Fruit fly (Drosophila melanogaster) whole organism, embryonic: ENCODE results near the gene CG14367.

ENCODE experiments used
- Atf6 ChIP-seq: fragments of 200-800 bp; sonication (Bioruptor generic); IDR thresholded peaks from 2 replicates; pipeline ENCODE4 v1.3.6; 2022; ENCODE audit warnings: missing biosample characterization, missing genetic modification characterization
- CG11560 ChIP-seq: fragments of 200-800 bp; sonication (Bioruptor generic); IDR thresholded peaks from 3 replicates; pipeline ENCODE4 v1.3.6; 2022; ENCODE audit warnings: missing biosample characterization, missing genetic modification characterization
- CG13123 ChIP-seq: fragments of 200-800 bp; sonication (Bioruptor generic); optimal IDR thresholded peaks from 2 replicates; lab custom pipeline; 2016; ENCODE audit warnings: missing biosample characterization, missing genetic modification characterization
- CG13296 ChIP-seq: fragments of 200-800 bp; sonication (Bioruptor generic); optimal IDR thresholded peaks from 3 replicates; lab custom pipeline; 2018; ENCODE audit warnings: missing biosample characterization, mild to moderate bottlenecking, missing genetic modification characterization
- CG14014 ChIP-seq: fragments of 200-800 bp; sonication (Bioruptor generic); IDR thresholded peaks from 2 replicates; pipeline ENCODE4 v1.3.6; 2022; ENCODE audit warnings: missing biosample characterization, missing genetic modification characterization
- CG1647 ChIP-seq: fragments of 200-800 bp; sonication (Bioruptor generic); optimal IDR thresholded peaks from 3 replicates; lab custom pipeline; 2016; ENCODE audit warnings: missing biosample characterization, missing genetic modification characterization
- CG16779 ChIP-seq: fragments of 200-800 bp; sonication (Bioruptor generic); IDR thresholded peaks from 2 replicates; pipeline ENCODE4 v1.3.6; 2022; ENCODE audit warnings: missing biosample characterization, missing genetic modification characterization
- CG17359 ChIP-seq: fragments of 200-800 bp; sonication (Bioruptor generic); optimal IDR thresholded peaks from 3 replicates; lab custom pipeline; 2018; ENCODE audit warnings: missing biosample characterization, mild to moderate bottlenecking, missing genetic modification characterization, moderate library complexity
- CG17361 ChIP-seq: fragments of 200-800 bp; sonication (Bioruptor generic); IDR thresholded peaks from 3 replicates; pipeline ENCODE4 v1.3.6; 2022; ENCODE audit warnings: missing biosample characterization, missing genetic modification characterization
- CG17829 ChIP-seq: fragments of 200-800 bp; optimal IDR thresholded peaks from 2 replicates; lab custom pipeline; 2019; ENCODE audit warnings: missing biosample characterization, mild to moderate bottlenecking, missing genetic modification characterization, moderate library complexity
- CG2116 ChIP-seq: fragments of 200-800 bp; sonication (Bioruptor generic); optimal IDR thresholded peaks from 3 replicates; lab custom pipeline; 2018; ENCODE audit warnings: missing biosample characterization, mild to moderate bottlenecking, missing genetic modification characterization
- CG30431 ChIP-seq: fragments of 200-800 bp; sonication (Bioruptor generic); optimal IDR thresholded peaks from 2 replicates; lab custom pipeline; 2017; ENCODE audit warnings: missing biosample characterization, missing genetic modification characterization
- CG3163 ChIP-seq: fragments of 200-800 bp; sonication (Bioruptor generic); optimal IDR thresholded peaks from 3 replicates; lab custom pipeline; 2016; ENCODE audit warnings: missing biosample characterization, missing genetic modification characterization
- CG3995 ChIP-seq: fragments of 200-800 bp; sonication (Bioruptor generic); optimal IDR thresholded peaks from 3 replicates; lab custom pipeline; 2016; ENCODE audit warnings: missing biosample characterization, missing genetic modification characterization
- CG4282 ChIP-seq: fragments of 200-800 bp; sonication (Bioruptor generic); optimal IDR thresholded peaks from 2 replicates; lab custom pipeline; 2016; ENCODE audit warnings: missing biosample characterization, missing genetic modification characterization
- CG4328 ChIP-seq: fragments of 200-800 bp; sonication (Bioruptor generic); optimal IDR thresholded peaks from 3 replicates; lab custom pipeline; 2017; ENCODE audit warnings: missing biosample characterization, missing genetic modification reagents, missing genetic modification characterization
- CG4404 ChIP-seq: fragments of 200-800 bp; sonication (Bioruptor generic); IDR thresholded peaks from 2 replicates; pipeline ENCODE4 v1.3.6; 2022; ENCODE audit warnings: missing biosample characterization, missing genetic modification characterization
- CG5180 ChIP-seq: fragments of 200-800 bp; sonication (Bioruptor generic); optimal IDR thresholded peaks from 3 replicates; lab custom pipeline; 2017; ENCODE audit warnings: missing biosample characterization, missing genetic modification characterization, mild to moderate bottlenecking, moderate library complexity, missing genetic modification reagents
- CG7963 ChIP-seq: fragments of 200-800 bp; sonication (Bioruptor generic); IDR thresholded peaks from 3 replicates; pipeline ENCODE4 v1.3.6; 2022; ENCODE audit warnings: missing biosample characterization, missing genetic modification characterization; ENCODE audit not compliant: partially characterized antibody
- Dfd ChIP-seq, 2 experiments: fragments of >200 bp; optimal IDR thresholded peaks; 2 replicates each; lab custom pipeline; 2017; ENCODE audit warnings: missing biosample characterization in 2 of 2, missing genetic modification characterization in 2 of 2
- Dip2 ChIP-seq: fragments of 200-800 bp; sonication (Bioruptor generic); IDR thresholded peaks from 2 replicates; pipeline ENCODE4 v1.3.6; 2022; ENCODE audit warnings: missing biosample characterization, missing genetic modification characterization
- Dp ChIP-seq: fragments of 200-800 bp; sonication (Bioruptor generic); optimal IDR thresholded peaks from 2 replicates; lab custom pipeline; 2018; ENCODE audit warnings: missing biosample characterization, mild to moderate bottlenecking, missing genetic modification characterization, moderate library complexity
- Fer3 ChIP-seq: fragments of 200-800 bp; sonication (Bioruptor generic); optimal IDR thresholded peaks from 2 replicates; lab custom pipeline; 2018; ENCODE audit warnings: missing biosample characterization, mild to moderate bottlenecking, missing genetic modification characterization, moderate library complexity
- Hand ChIP-seq: fragments of 200-800 bp; sonication (Bioruptor generic); optimal IDR thresholded peaks from 2 replicates; lab custom pipeline; 2017; ENCODE audit warnings: mild to moderate bottlenecking, missing biosample characterization, missing genetic modification reagents, missing genetic modification characterization
- Hey ChIP-seq: fragments of 200-800 bp; sonication (Bioruptor generic); optimal IDR thresholded peaks from 3 replicates; lab custom pipeline; 2018; ENCODE audit warnings: missing biosample characterization, mild to moderate bottlenecking, missing genetic modification characterization
- MESR4 ChIP-seq: fragments of 200-800 bp; sonication (Bioruptor generic); optimal IDR thresholded peaks from 2 replicates; lab custom pipeline; 2018; ENCODE audit warnings: missing biosample characterization, mild to moderate bottlenecking, missing genetic modification characterization, moderate library complexity
- Meics ChIP-seq: fragments of 200-800 bp; sonication (Bioruptor generic); optimal IDR thresholded peaks from 2 replicates; lab custom pipeline; 2017; ENCODE audit warnings: missing biosample characterization, mild to moderate bottlenecking, missing genetic modification characterization
- Nf-YC ChIP-seq: fragments of 200-800 bp; optimal IDR thresholded peaks from 3 replicates; lab custom pipeline; 2019; ENCODE audit warnings: missing biosample characterization, mild to moderate bottlenecking, missing genetic modification characterization, moderate library complexity
- Side ChIP-seq: fragments of 200-800 bp; sonication (Bioruptor generic); optimal IDR thresholded peaks from 2 replicates; lab custom pipeline; 2016; ENCODE audit warnings: missing biosample characterization, missing genetic modification characterization
- Sin3A ChIP-seq: fragments of >200 bp; optimal IDR thresholded peaks from 2 replicates; lab custom pipeline; 2018
- Sox100B ChIP-seq: fragments of 200-800 bp; sonication (Bioruptor generic); optimal IDR thresholded peaks from 3 replicates; lab custom pipeline; 2018; ENCODE audit warnings: missing biosample characterization, mild to moderate bottlenecking, missing genetic modification characterization
- bowl ChIP-seq: fragments of 200-800 bp; sonication (Bioruptor generic); IDR thresholded peaks from 2 replicates; pipeline ENCODE4 v1.3.6; 2022; ENCODE audit warnings: missing biosample characterization, missing genetic modification characterization
- caup ChIP-seq: fragments of 200-800 bp; sonication (Bioruptor generic); optimal IDR thresholded peaks from 3 replicates; lab custom pipeline; 2017; ENCODE audit warnings: missing biosample characterization, mild to moderate bottlenecking, missing genetic modification characterization, moderate library complexity; ENCODE audit not compliant: severe bottlenecking
- cg ChIP-seq: fragments of 200-800 bp; sonication (Bioruptor generic); optimal IDR thresholded peaks from 3 replicates; lab custom pipeline; 2019; ENCODE audit warnings: missing biosample characterization, mild to moderate bottlenecking, missing genetic modification characterization, moderate library complexity
- crp ChIP-seq, 2 experiments: fragments of 200-800 bp; sonication (Bioruptor generic); optimal IDR thresholded peaks; 2 replicates in 1 of 2; 3 replicates in 1 of 2; lab custom pipeline; 2017; ENCODE audit warnings: missing biosample characterization in 2 of 2, missing genetic modification characterization in 2 of 2, mild to moderate bottlenecking in 1 of 2, moderate library complexity in 1 of 2
- fd102C ChIP-seq: fragments of 200-800 bp; sonication (Bioruptor generic); optimal IDR thresholded peaks from 2 replicates; lab custom pipeline; 2018; ENCODE audit warnings: missing biosample characterization, mild to moderate bottlenecking, missing genetic modification characterization, moderate library complexity
- fd64A ChIP-seq: fragments of 200-800 bp; sonication (Bioruptor generic); optimal IDR thresholded peaks from 3 replicates; lab custom pipeline; 2018; ENCODE audit warnings: missing biosample characterization, mild to moderate bottlenecking, missing genetic modification characterization
- grau ChIP-seq: fragments of 200-800 bp; optimal IDR thresholded peaks from 3 replicates; lab custom pipeline; 2019; ENCODE audit warnings: missing biosample characterization, mild to moderate bottlenecking, missing genetic modification characterization, moderate library complexity
- hbn ChIP-seq: fragments of 200-800 bp; sonication (Bioruptor generic); IDR thresholded peaks from 2 replicates; pipeline ENCODE4 v1.3.6; 2022; ENCODE audit warnings: missing biosample characterization, missing genetic modification characterization; ENCODE audit not compliant: partially characterized antibody
- ind ChIP-seq: fragments of 200-800 bp; sonication (Bioruptor generic); optimal IDR thresholded peaks from 3 replicates; lab custom pipeline; 2016; ENCODE audit warnings: missing biosample characterization, missing genetic modification characterization
- luna ChIP-seq: fragments of 200-800 bp; sonication (Bioruptor generic); optimal IDR thresholded peaks from 2 replicates; lab custom pipeline; 2016; ENCODE audit warnings: missing biosample characterization, missing genetic modification characterization
- pb ChIP-seq: fragments of 200-800 bp; sonication (Bioruptor generic); optimal IDR thresholded peaks from 3 replicates; lab custom pipeline; 2016; ENCODE audit warnings: missing biosample characterization, missing genetic modification characterization
- peb ChIP-seq: fragments of 200-800 bp; sonication (Bioruptor generic); IDR thresholded peaks from 2 replicates; pipeline ENCODE4 v1.3.6; 2022; ENCODE audit warnings: missing biosample characterization, missing genetic modification characterization
- pita ChIP-seq: fragments of 200-800 bp; sonication (Bioruptor generic); optimal IDR thresholded peaks from 2 replicates; lab custom pipeline; 2017; ENCODE audit warnings: missing biosample characterization, mild to moderate bottlenecking, missing genetic modification characterization
- repo ChIP-seq: fragments of 200-800 bp; sonication (Bioruptor generic); optimal IDR thresholded peaks from 2 replicates; lab custom pipeline; 2016; ENCODE audit warnings: missing biosample characterization, missing genetic modification characterization
- slp2 ChIP-seq: fragments of 200-800 bp; sonication (Bioruptor generic); optimal IDR thresholded peaks from 2 replicates; lab custom pipeline; 2016; ENCODE audit warnings: missing biosample characterization, missing genetic modification characterization
- stwl ChIP-seq: fragments of 200-800 bp; sonication (Bioruptor generic); optimal IDR thresholded peaks from 3 replicates; lab custom pipeline; 2018; ENCODE audit warnings: missing biosample characterization, mild to moderate bottlenecking, missing genetic modification characterization, moderate library complexity
- tin ChIP-seq: fragments of 200-800 bp; sonication (Bioruptor generic); optimal IDR thresholded peaks from 3 replicates; lab custom pipeline; 2016; ENCODE audit warnings: missing biosample characterization, missing genetic modification characterization
- unc-4 ChIP-seq: fragments of 200-800 bp; sonication (Bioruptor generic); IDR thresholded peaks from 2 replicates; pipeline ENCODE4 v1.3.6; 2022; ENCODE audit warnings: missing biosample characterization, missing genetic modification characterization; ENCODE audit not compliant: partially characterized antibody

CG14367 gene

DNA sequence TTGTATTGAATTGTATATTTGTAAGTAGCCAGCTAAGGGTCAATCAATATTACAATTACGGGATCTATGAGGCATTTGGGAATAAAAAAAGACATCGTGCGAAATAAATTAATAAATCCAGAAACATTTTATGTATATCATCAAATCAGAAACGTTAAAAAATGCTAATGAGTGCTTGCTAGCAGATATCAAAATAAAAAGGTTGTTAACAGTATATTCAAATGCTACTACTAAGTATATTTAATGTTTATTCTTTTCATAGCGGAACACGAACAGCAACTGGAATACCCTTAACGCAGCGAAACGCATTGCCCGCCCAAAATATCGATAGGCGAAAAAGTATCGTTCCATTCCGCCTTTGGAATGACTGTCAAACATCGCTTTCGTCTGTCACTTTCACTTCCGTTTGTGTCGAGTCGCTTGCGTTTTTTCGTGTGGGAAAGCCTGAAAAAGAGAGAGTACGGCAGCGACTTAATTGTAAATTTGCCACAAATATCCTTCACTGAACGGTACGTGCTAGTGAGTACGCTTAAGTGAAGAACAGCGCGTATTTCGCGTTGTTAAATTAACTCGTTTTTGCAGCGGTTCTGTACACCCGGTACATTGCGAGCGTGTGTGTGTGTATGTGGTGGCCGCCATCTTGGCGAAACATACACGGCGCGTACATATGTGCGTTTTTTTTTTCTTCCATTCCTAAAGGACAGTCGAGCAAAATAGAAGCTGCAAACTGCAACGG is 32.8 kb upstream of the CG14367 start, which contains the start of gene B52 (continued):
- TF ChIP-seq tin, result peak; percentile 8
- TF ChIP-seq Side (GFP tag; lab: Kevin White, UChicago), result peak; percentile 68
- TF ChIP-seq CG3995 (GFP tag; lab: Kevin White, UChicago), result peak; percentile 51
- TF ChIP-seq cg, result peak; percentile 92
- TF ChIP-seq CG7963 (GFP tag; lab: Robert Waterston, UW), result 0 out of 3 replicates have a peak, but pooled peaks have one; percentile 28
- no peak for TF ChIP-seq hbn
- TF ChIP-seq pb (GFP tag; lab: Kevin White, UChicago), result peak; percentile 85
- TF ChIP-seq CG17361 (GFP tag; lab: Robert Waterston, UW), result peak; percentile 78
- TF ChIP-seq CG3163 (GFP tag; lab: Kevin White, UChicago), result peak; percentile 20
- no peak for TF ChIP-seq Dip2 (GFP tag; lab: Robert Waterston, UW)
- peak; percentile 47 for TF ChIP-seq Sin3A (lab: Kevin White, UChicago)
- peak; percentile 61 for TF ChIP-seq Hand (GFP tag; lab: Kevin White, UChicago)
- TF ChIP-seq luna, result peak; percentile 53
- peak; percentile 79 for TF ChIP-seq Meics (GFP tag; lab: Kevin White, UChicago)
- TF ChIP-seq CG17359 (tag; lab: Kevin White, UChicago), result peak; percentile 53
- peak; percentile 15 for TF ChIP-seq Dp (GFP tag; lab: Kevin White, UChicago)
- TF ChIP-seq Sox100B (GFP tag; lab: Kevin White, UChicago), result peak; percentile 62
- peak; percentile 82 for TF ChIP-seq CG13296
- TF ChIP-seq CG13123, result no peak
- peak; percentile 45; the same call in 1 of the 2 replicates for TF ChIP-seq unc-4 (GFP tag; lab: Robert Waterston, UW)
- TF ChIP-seq CG2116 (GFP tag; lab: Kevin White, UChicago), result peak; percentile 52
- TF ChIP-seq pita (GFP tag; lab: Kevin White, UChicago), result no peak
- TF ChIP-seq crp (GFP tag; optimal IDR thresholded peaks at IDR 0.05; lab: Kevin White, UChicago), result peak in 1 of 2 experiments; percentile 20
- TF ChIP-seq Dfd (GFP tag; optimal IDR thresholded peaks at IDR 0.05; lab: Kevin White, UChicago), result no peak
- TF ChIP-seq CG4328, result peak; percentile 69
- no peak; the same call in 1 of the 2 replicates for TF ChIP-seq peb (GFP tag; lab: Robert Waterston, UW)
- peak; percentile 73 for TF ChIP-seq Fer3 (tag; lab: Kevin White, UChicago)
- TF ChIP-seq CG17829 (tag; lab: Kevin White, UChicago), result peak; percentile 20
- peak; percentile 38 for TF ChIP-seq slp2 (GFP tag; lab: Kevin White, UChicago)
- TF ChIP-seq repo, result peak; percentile 1
- TF ChIP-seq CG1647 (GFP tag; lab: Kevin White, UChicago), result no peak
- no peak for TF ChIP-seq CG11560 (tag; lab: Robert Waterston, UW)
- peak; percentile 45 for TF ChIP-seq fd102C (GFP tag; lab: Kevin White, UChicago)
- no peak for TF ChIP-seq Nf-YC
- TF ChIP-seq CG4282 (GFP tag; lab: Kevin White, UChicago), result peak; percentile 21
- no peak for TF ChIP-seq stwl (tag; lab: Kevin White, UChicago)
- peak; percentile 88 for TF ChIP-seq caup (GFP tag; lab: Kevin White, UChicago)
- peak; percentile 41 for TF ChIP-seq grau (tag; lab: Kevin White, UChicago)
- TF ChIP-seq bowl (GFP tag; lab: Robert Waterston, UW), result no peak
- peak; percentile 70 for TF ChIP-seq Hey (tag; lab: Kevin White, UChicago)
- TF ChIP-seq CG4404 (GFP tag; lab: Robert Waterston, UW), result 0 out of 2 replicates have a peak, but pooled peaks have one; percentile 16
- no peak; the same call in none of the 2 replicates for TF ChIP-seq CG14014 (GFP tag; lab: Robert Waterston, UW)
- no peak for TF ChIP-seq CG30431 (GFP tag; lab: Kevin White, UChicago)
- TF ChIP-seq CG16779 (GFP tag; lab: Robert Waterston, UW), result peak; percentile 61
- peak; percentile 76 for TF ChIP-seq fd64A (GFP tag; lab: Kevin White, UChicago)
- peak; percentile 57 for TF ChIP-seq Atf6 (GFP tag; lab: Robert Waterston, UW)
- peak; percentile 11 for TF ChIP-seq ind (GFP tag; lab: Kevin White, UChicago)
- peak; percentile 97 for TF ChIP-seq MESR4
- no peak for TF ChIP-seq CG5180 (GFP tag; lab: Kevin White, UChicago)
